Worm (Caenorhabditis elegans): ENCODE results near the gene ascc-1.

- TF ChIP-seq nhr-11 (tag; optimal IDR thresholded peaks at IDR 0.05): no peak
- TF ChIP-seq nhr-10 (tag; optimal IDR thresholded peaks at IDR 0.05): no peak
- TF ChIP-seq hlh-30 (tag; optimal IDR thresholded peaks at IDR 0.05; ENCODE audit: insufficient read depth): no peak
- TF ChIP-seq skn-1 (tag; optimal IDR thresholded peaks at IDR 0.05): no peak
- TF ChIP-seq F37D6.2 (tag; optimal IDR thresholded peaks at IDR 0.05): no peak
- TF ChIP-seq vab-7 (GFP tag; IDR thresholded peaks at IDR 0.05): no peak
- TF ChIP-seq dpl-1 (GFP tag; optimal IDR thresholded peaks at IDR 0.05): no peak
- no peak for TF ChIP-seq daf-12 (tag; optimal IDR thresholded peaks at IDR 0.05)
- TF ChIP-seq egl-27 (tag; optimal IDR thresholded peaks at IDR 0.05): no peak
- no peak for TF ChIP-seq ces-1 (GFP tag; optimal IDR thresholded peaks at IDR 0.05)
These were observed 10.2 kb downstream of the ascc-1 start for ce11 chrII:67663-68062.

Data from whole organism, L4 larva.